Comparison of ENCODE assay signal across 7 worm cellular contexts in the genomic region with DNA sequence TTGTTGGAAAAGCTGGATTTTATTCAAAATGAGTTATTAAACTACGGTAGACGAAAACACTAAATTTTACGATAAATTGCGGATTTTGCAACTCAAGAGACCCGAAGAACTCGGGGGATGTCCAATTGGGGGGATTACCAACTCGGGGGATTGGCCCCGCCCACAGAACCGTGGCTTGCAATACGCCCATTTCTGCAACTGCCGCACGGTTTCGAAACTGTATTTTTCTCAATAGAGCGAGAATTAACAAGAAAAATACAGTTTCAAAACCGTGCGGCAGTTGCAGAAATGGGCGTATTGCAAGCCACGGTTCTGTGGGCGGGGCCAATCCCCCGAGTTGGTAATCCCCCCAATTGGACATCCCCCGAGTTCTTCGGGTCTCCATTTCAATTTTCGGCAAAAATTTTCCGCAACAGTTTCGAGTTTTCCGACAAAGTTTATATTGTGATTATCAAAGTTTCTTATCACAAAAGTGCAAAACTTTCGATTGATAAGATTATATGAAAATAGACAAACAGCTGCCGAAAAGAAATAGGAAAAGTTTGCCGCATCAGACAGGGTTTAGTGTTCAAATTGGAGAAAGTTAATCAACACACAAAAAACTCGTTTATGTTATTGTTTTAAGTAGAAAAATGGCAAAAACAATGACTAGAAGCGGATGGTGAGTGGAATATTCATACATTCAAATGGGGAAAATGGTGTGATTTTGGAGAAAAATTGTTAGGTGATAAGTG.
A peak's percentile ranks its signal among the peaks of the same experiment; 100 is the strongest.
TF ChIP-seq lines count a peak whose summit lies in the region.
"Not testable (repeated sequence)": the region's sequence is repeated elsewhere in the genome, so short reads cannot be mapped to it uniquely, and the experiment has no call there.

No protein-coding gene starts in this region.

TF ChIP-seq in whole organism, L1 larva, 84 proteins besides CTCF, POLR2A, EP300 and RAD21 (continues in another document):
- peak; percentile 63 for TF ChIP-seq blmp-1 (tag; optimal IDR thresholded peaks at IDR 0.05; lab: Kevin White, UChicago)
- peak; percentile 7 for TF ChIP-seq lir-3 (tag; optimal IDR thresholded peaks at IDR 0.05; lab: Kevin White, UChicago; ENCODE audit: poor library complexity)
- peak; percentile 14 for TF ChIP-seq xbp-1 (tag; optimal IDR thresholded peaks at IDR 0.05; lab: Kevin White, UChicago)
- TF ChIP-seq grh-1 (GFP tag; IDR thresholded peaks at IDR 0.05; lab: Robert Waterston, UW) = peak; percentile 36; the same call in 1 of the 2 replicates
- peak in 2 of 3 experiments; percentile 13 to 29 for TF ChIP-seq dpl-1 (GFP tag; optimal IDR thresholded peaks at IDR 0.05; lab: Kevin White, UChicago)
- TF ChIP-seq jun-1 (tag; optimal IDR thresholded peaks at IDR 0.05; lab: Kevin White, UChicago) = peak; percentile 13
- TF ChIP-seq C16A3.4 (tag; optimal IDR thresholded peaks at IDR 0.05; lab: Kevin White, UChicago) = peak; percentile 23
- peak in 1 of 6 experiments; percentile 52 for TF ChIP-seq elt-3 (tag; optimal IDR thresholded peaks at IDR 0.05; lab: Kevin White, UChicago)
- TF ChIP-seq nhr-85 (tag; lab: Kevin White, UChicago) = peak; percentile 54
- TF ChIP-seq isw-1 (GFP tag; IDR thresholded peaks at IDR 0.05; lab: Robert Waterston, UW) = peak; percentile 28
- peak; percentile 60 for TF ChIP-seq nhr-90 (tag; optimal IDR thresholded peaks at IDR 0.05; lab: Kevin White, UChicago; ENCODE audit: poor library complexity)

TF ChIP-seq in whole organism, L2 larva, 48 proteins besides CTCF, POLR2A, EP300 and RAD21:
- TF ChIP-seq skn-1 (tag; optimal IDR thresholded peaks at IDR 0.05; lab: Kevin White, UChicago) (peak; percentile 32), sma-3 (GFP tag; optimal IDR thresholded peaks at IDR 0.05; lab: Kevin White, UChicago) (peak; percentile 28), C34F6.9 (tag; optimal IDR thresholded peaks at IDR 0.05; lab: Kevin White, UChicago) (peak; percentile 6), fos-1 (tag; optimal IDR thresholded peaks at IDR 0.05; lab: Kevin White, UChicago) (peak; percentile 58), sma-9 (GFP tag; optimal IDR thresholded peaks at IDR 0.05; lab: Kevin White, UChicago) (peak; percentile 59), crh-2 (tag; optimal IDR thresholded peaks at IDR 0.05; lab: Kevin White, UChicago) (peak; percentile 11), blmp-1 (tag; optimal IDR thresholded peaks at IDR 0.05; lab: Kevin White, UChicago; ENCODE audit: insufficient read depth) (peak; percentile 75), F13H6.1 (tag; optimal IDR thresholded peaks at IDR 0.05; lab: Kevin White, UChicago) (peak; percentile 23), nhr-25 (tag; optimal IDR thresholded peaks at IDR 0.05; lab: Kevin White, UChicago) (peak; percentile 51), lsy-2 (tag; optimal IDR thresholded peaks at IDR 0.05; lab: Kevin White, UChicago) (peak in 1 of 2 experiments; percentile 82)
- not testable (repeated sequence) for TF ChIP-seq sma-9 (tag; optimal IDR thresholded peaks at IDR 0.05; lab: Kevin White, UChicago)

TF ChIP-seq in whole organism, L3 larva, 47 proteins besides CTCF, POLR2A, EP300 and RAD21:
- peak; percentile 28 for TF ChIP-seq nhr-23 (tag; optimal IDR thresholded peaks at IDR 0.05; lab: Kevin White, UChicago)
- TF ChIP-seq nhr-25 (tag; optimal IDR thresholded peaks at IDR 0.05; lab: Kevin White, UChicago) = peak; percentile 35
- peak; percentile 79 for TF ChIP-seq elt-2 (tag; optimal IDR thresholded peaks at IDR 0.05; lab: Kevin White, UChicago)
- peak in 1 of 3 experiments; percentile 92 for TF ChIP-seq elt-3 (tag; optimal IDR thresholded peaks at IDR 0.05; lab: Kevin White, UChicago)
- TF ChIP-seq nfya-1 (tag; optimal IDR thresholded peaks at IDR 0.05; lab: Kevin White, UChicago; ENCODE audit: insufficient read depth) = peak; percentile 12

TF ChIP-seq in whole organism, L4 larva, 104 proteins besides CTCF, POLR2A, EP300 and RAD21 (continues in another document):
- TF ChIP-seq duxl-1 (tag; optimal IDR thresholded peaks at IDR 0.05; lab: Kevin White, UChicago; ENCODE audit: poor library complexity) (peak; percentile 30), hmg-1.1 (GFP tag; IDR thresholded peaks at IDR 0.05; lab: Robert Waterston, UW) (0 out of 2 replicates have a peak, but pooled peaks have one; percentile 29), mes-2 (tag; optimal IDR thresholded peaks at IDR 0.05; lab: Kevin White, UChicago; ENCODE audit: poor library complexity, severe bottlenecking) (peak; percentile 46), aha-1 (tag; lab: Kevin White, UChicago) (peak; percentile 30), pqm-1 (tag; optimal IDR thresholded peaks at IDR 0.05; lab: Kevin White, UChicago) (peak; percentile 62), daf-16 (tag; optimal IDR thresholded peaks at IDR 0.05; lab: Kevin White, UChicago) (peak; percentile 66), hlh-11 (tag; optimal IDR thresholded peaks at IDR 0.05; lab: Kevin White, UChicago) (peak; percentile 57), mep-1 (tag; optimal IDR thresholded peaks at IDR 0.05; lab: Kevin White, UChicago) (peak; percentile 12), arid-1 (GFP tag; conservative IDR thresholded peaks at IDR 0.05; lab: Robert Waterston, UW) (peak; percentile 34; the same call in 1 of the 2 replicates), lin-38 (GFP tag; IDR thresholded peaks at IDR 0.05; lab: Robert Waterston, UW) (peak; percentile 76), dve-1 (tag; optimal IDR thresholded peaks at IDR 0.05; lab: Kevin White, UChicago; ENCODE audit: insufficient read depth) (peak; percentile 30)
- not testable (repeated sequence) for TF ChIP-seq daf-16 (GFP tag; optimal IDR thresholded peaks at IDR 0.05; lab: Kevin White, UChicago)

TF ChIP-seq in whole organism, late embryonic, 69 proteins besides CTCF, POLR2A, EP300 and RAD21:
- TF ChIP-seq ceh-31 (tag; optimal IDR thresholded peaks at IDR 0.05; lab: Kevin White, UChicago) (peak; percentile 17), nfya-1 (tag; optimal IDR thresholded peaks at IDR 0.05; lab: Kevin White, UChicago) (peak; percentile 6), tbx-2 (tag; optimal IDR thresholded peaks at IDR 0.05; lab: Kevin White, UChicago) (peak; percentile 64), elt-2 (tag; optimal IDR thresholded peaks at IDR 0.05; lab: Kevin White, UChicago) (peak; percentile 58)

TF ChIP-seq in whole organism, mixed stage, embryonic, 35 proteins besides CTCF, POLR2A, EP300 and RAD21:
- TF ChIP-seq ces-1 (GFP tag; optimal IDR thresholded peaks at IDR 0.05; lab: Kevin White, UChicago) (peak; percentile 12), lsy-2 (tag; optimal IDR thresholded peaks at IDR 0.05; lab: Kevin White, UChicago) (peak; percentile 76)

TF ChIP-seq in whole organism, young adult, 124 proteins besides CTCF, POLR2A, EP300 and RAD21:
- TF ChIP-seq ekl-4 (GFP tag; IDR thresholded peaks at IDR 0.05; lab: Robert Waterston, UW) (0 out of 2 replicates have a peak, but pooled peaks have one; percentile 49), snpc-1.1 (tag; optimal IDR thresholded peaks at IDR 0.05; lab: Kevin White, UChicago; ENCODE audit: insufficient read depth) (peak; percentile 12), ztf-18 (tag; optimal IDR thresholded peaks at IDR 0.05; lab: Kevin White, UChicago) (peak; percentile 15), ceh-100 (GFP tag; IDR thresholded peaks at IDR 0.05; lab: Robert Waterston, UW) (peak; percentile 87), dox-1 (GFP tag; IDR thresholded peaks at IDR 0.05; lab: Robert Waterston, UW) (peak; percentile 54; the same call in 1 of the 2 replicates), D2030.7 (GFP tag; IDR thresholded peaks at IDR 0.05; lab: Robert Waterston, UW) (peak; percentile 55; the same call in 1 of the 2 replicates), ceh-91 (GFP tag; IDR thresholded peaks at IDR 0.05; lab: Robert Waterston, UW) (peak; percentile 44; the same call in 1 of the 2 replicates), attf-6 (GFP tag; IDR thresholded peaks at IDR 0.05; lab: Robert Waterston, UW) (0 out of 2 replicates have a peak, but pooled peaks have one; percentile 58), lsl-1 (GFP tag; optimal IDR thresholded peaks at IDR 0.05; lab: Kevin White, UChicago) (peak; percentile 61), F49E8.2 (tag; optimal IDR thresholded peaks at IDR 0.05; lab: Kevin White, UChicago; ENCODE audit: insufficient read depth) (peak; percentile 81), snpc-3.4 (tag; optimal IDR thresholded peaks at IDR 0.05; lab: Kevin White, UChicago) (peak; percentile 26), ztf-28 (GFP tag; IDR thresholded peaks at IDR 0.05; lab: Robert Waterston, UW) (0 out of 2 replicates have a peak, but pooled peaks have one; percentile 31), F33H1.4 (GFP tag; IDR thresholded peaks at IDR 0.05; lab: Robert Waterston, UW) (peak; percentile 30), egl-44 (GFP tag; IDR thresholded peaks at IDR 0.05; lab: Robert Waterston, UW) (0 out of 2 replicates have a peak, but pooled peaks have one; percentile 10), madf-6 (GFP tag; IDR thresholded peaks at IDR 0.05; lab: Robert Waterston, UW) (peak; percentile 61; the same call in 1 of the 2 replicates), nhr-80 (tag; optimal IDR thresholded peaks at IDR 0.05; lab: Kevin White, UChicago) (peak; percentile 61), egrh-3 (GFP tag; IDR thresholded peaks at IDR 0.05; lab: Robert Waterston, UW) (peak; percentile 29; the same call in 1 of the 2 replicates), madf-3 (GFP tag; IDR thresholded peaks at IDR 0.05; lab: Robert Waterston, UW) (0 out of 2 replicates have a peak, but pooled peaks have one; percentile 8), ZK185.1 (tag; optimal IDR thresholded peaks at IDR 0.05; lab: Kevin White, UChicago; ENCODE audit: poor library complexity, severe bottlenecking) (peak; percentile 14), B0336.3 (GFP tag; IDR thresholded peaks at IDR 0.05; lab: Robert Waterston, UW) (peak; percentile 43; the same call in 1 of the 2 replicates), cebp-1 (tag; optimal IDR thresholded peaks at IDR 0.05; lab: Kevin White, UChicago) (peak; percentile 18), snpc-4 (GFP tag; optimal IDR thresholded peaks at IDR 0.05; lab: Kevin White, UChicago) (peak; percentile 30), snpc-4 (tag; optimal IDR thresholded peaks at IDR 0.05; lab: Kevin White, UChicago) (peak in 3 of 4 experiments; percentile 14 to 85 (median 81)), hmg-1.2 (GFP tag; IDR thresholded peaks at IDR 0.05; lab: Robert Waterston, UW) (peak; percentile 28; the same call in 1 of the 2 replicates), mcd-1 (GFP tag; IDR thresholded peaks at IDR 0.05; lab: Robert Waterston, UW) (peak; percentile 82), Y53G8AR.9 (GFP tag; conservative IDR thresholded peaks at IDR 0.05; lab: Robert Waterston, UW) (0 out of 2 replicates have a peak, but pooled peaks have one; percentile 13), hsf-1 (GFP tag; IDR thresholded peaks at IDR 0.05; lab: Robert Waterston, UW) (0 out of 2 replicates have a peak, but pooled peaks have one; percentile 38), rcor-1 (GFP tag; IDR thresholded peaks at IDR 0.05; lab: Robert Waterston, UW) (peak; percentile 27; the same call in 1 of the 2 replicates), lin-54 (GFP tag; optimal IDR thresholded peaks at IDR 0.05; lab: Kevin White, UChicago) (peak; percentile 16)
- not testable (repeated sequence) for TF ChIP-seq cebp-1 (GFP tag; IDR thresholded peaks at IDR 0.05; lab: Robert Waterston, UW)
